Worm (Caenorhabditis elegans): Measurements from ENCODE around the gene fbxc-26.

DNA sequence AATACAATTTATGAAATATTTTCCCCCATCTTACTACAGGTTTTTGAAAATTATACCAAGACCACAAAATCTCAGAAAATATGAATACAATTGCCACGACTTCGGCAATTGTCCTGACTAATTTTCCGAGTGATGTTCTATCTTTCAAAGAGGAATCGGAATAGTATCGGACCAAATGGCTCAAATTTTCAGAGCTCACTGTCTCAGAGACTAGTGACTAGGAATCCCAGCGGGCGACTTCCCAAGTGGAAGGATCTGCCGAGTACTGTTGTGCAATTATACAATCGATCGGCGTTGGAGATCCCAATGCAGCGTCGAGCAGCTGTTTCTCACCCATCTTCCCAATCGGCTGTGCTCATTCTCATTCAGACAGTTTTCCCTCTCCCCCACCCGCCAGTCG is 31.3 kb upstream of the fbxc-26 start, which contains the start of gene F45C12.17:
- TF ChIP-seq egl-27 (tag; optimal IDR thresholded peaks at IDR 0.05) = no peak
- TF ChIP-seq unc-62 (GFP tag; optimal IDR thresholded peaks at IDR 0.05) = no peak
- no peak for TF ChIP-seq mdl-1 (tag; optimal IDR thresholded peaks at IDR 0.05)
- TF ChIP-seq nhr-25 (tag; optimal IDR thresholded peaks at IDR 0.05) = no peak
- TF ChIP-seq zag-1 (tag; optimal IDR thresholded peaks at IDR 0.05) = no peak
- no peak for TF ChIP-seq dmd-4 (tag; optimal IDR thresholded peaks at IDR 0.05)
- no peak for TF ChIP-seq unc-55 (GFP tag; optimal IDR thresholded peaks at IDR 0.05)
- no peak for TF ChIP-seq aly-2 (tag; optimal IDR thresholded peaks at IDR 0.05)
- no peak for TF ChIP-seq ceh-16 (tag; optimal IDR thresholded peaks at IDR 0.05)
- no peak for TF ChIP-seq elt-3 (tag; optimal IDR thresholded peaks at IDR 0.05)
